Worm (Caenorhabditis elegans) whole organism, L4 larva: Measurements from ENCODE around the gene R01E6.5.

Experiments
- F10B5.3 ChIP-seq: sonication (generic microtip); optimal IDR thresholded peaks from 2 replicates; lab custom pipeline; 2016; ENCODE audit warnings: mild to moderate bottlenecking, missing genetic modification characterization, missing compliant biosample characterization
- F37D6.2 ChIP-seq: sonication (generic microtip); optimal IDR thresholded peaks from 2 replicates; lab custom pipeline; 2016; ENCODE audit warnings: mild to moderate bottlenecking, missing genetic modification characterization, missing compliant biosample characterization
- F44E2.7 ChIP-seq: fragments of 200-800 bp; sonication (Bioruptor generic); IDR thresholded peaks from 2 replicates; pipeline ENCODE4 v2.1.2; 2022; ENCODE audit warnings: missing genetic modification characterization, missing compliant biosample characterization
- F49E8.2 ChIP-seq: sonication (generic microtip); optimal IDR thresholded peaks from 2 replicates; lab custom pipeline; 2016; ENCODE audit warnings: missing compliant biosample characterization, mild to moderate bottlenecking, missing genetic modification characterization, borderline replicate concordance
- R02D3.7 ChIP-seq: fragments of 150-350 bp; sonication (generic microtip); optimal IDR thresholded peaks from 3 replicates; lab custom pipeline; 2014; ENCODE audit warnings: missing biosample characterization, missing genetic modification characterization
- Y75B8A.6 ChIP-seq: fragments of 200-800 bp; sonication (Bioruptor generic); IDR thresholded peaks from 2 replicates; pipeline ENCODE4 v1.3.6; 2022; ENCODE audit warnings: missing genetic modification reagents, missing genetic modification characterization, missing compliant biosample characterization
- ZK337.2 ChIP-seq: fragments of 200-800 bp; sonication (Bioruptor generic); IDR thresholded peaks from 2 replicates; pipeline ENCODE4 v1.3.6; 2022; ENCODE audit warnings: missing genetic modification reagents, missing genetic modification characterization, missing compliant biosample characterization
- aha-1 ChIP-seq: fragments of 150-350 bp; peaks from one replicate; lab custom pipeline; 2014; ENCODE audit warnings: missing biosample characterization, missing genetic modification characterization
- aly-2 ChIP-seq: sonication (generic microtip); optimal IDR thresholded peaks from 2 replicates; lab custom pipeline; 2018; ENCODE audit warnings: missing biosample characterization, missing genetic modification characterization
- ceh-20 ChIP-seq: fragments of 200-800 bp; sonication (Bioruptor generic); IDR thresholded peaks from 2 replicates; pipeline ENCODE4 v1.3.6; 2022; ENCODE audit warnings: missing genetic modification reagents, missing genetic modification characterization, missing compliant biosample characterization
- ceh-32 ChIP-seq: sonication (generic microtip); optimal IDR thresholded peaks from 2 replicates; lab custom pipeline; 2016; ENCODE audit warnings: mild to moderate bottlenecking, missing genetic modification characterization, missing compliant biosample characterization; ENCODE audit not compliant: poor library complexity
- cey-2 ChIP-seq: sonication (generic microtip); optimal IDR thresholded peaks from 3 replicates; lab custom pipeline; 2017; ENCODE audit warnings: missing genetic modification characterization, mild to moderate bottlenecking, missing compliant biosample characterization, antibody characterized with exemption, borderline replicate concordance; ENCODE audit not compliant: insufficient read depth
- daf-12 ChIP-seq: fragments of 150-350 bp; optimal IDR thresholded peaks from 2 replicates; lab custom pipeline; 2014; ENCODE audit warnings: missing biosample characterization, missing genetic modification reagents, missing genetic modification characterization
- daf-16 ChIP-seq, 3 experiments: sonication (generic microtip); optimal IDR thresholded peaks; 2 replicates each; lab custom pipeline; 2016 to 2017; ENCODE audit warnings: missing genetic modification characterization in 3 of 3, missing genetic modification reagents in 3 of 3, mild to moderate bottlenecking in 2 of 3, missing compliant biosample characterization in 2 of 3, missing biosample characterization in 1 of 3, moderate library complexity in 1 of 3
- dve-1 ChIP-seq: sonication (generic microtip); optimal IDR thresholded peaks from 2 replicates; lab custom pipeline; 2017; ENCODE audit warnings: antibody characterized with exemption, mild to moderate bottlenecking, missing genetic modification characterization, missing compliant biosample characterization; ENCODE audit not compliant: insufficient read depth
- fos-1 ChIP-seq: fragments of 150-350 bp; optimal IDR thresholded peaks from 2 replicates; lab custom pipeline; 2014; ENCODE audit warnings: missing biosample characterization, missing genetic modification characterization
- gei-8 ChIP-seq: fragments of 200-800 bp; sonication (Bioruptor generic); optimal IDR thresholded peaks from 2 replicates; lab custom pipeline; 2018; ENCODE audit warnings: mild to moderate bottlenecking, missing genetic modification characterization, missing compliant biosample characterization
- hif-1 ChIP-seq, 2 experiments: sonication (generic microtip); optimal IDR thresholded peaks; 2 replicates each; lab custom pipeline; 2016 to 2017; ENCODE audit warnings: missing compliant biosample characterization in 2 of 2, missing genetic modification characterization in 2 of 2, missing genetic modification reagents in 2 of 2, missing genotype in 2 of 2, mild to moderate bottlenecking in 1 of 2
- hlh-30 ChIP-seq: sonication (generic microtip); optimal IDR thresholded peaks from 2 replicates; lab custom pipeline; 2017; ENCODE audit warnings: antibody characterized with exemption, mild to moderate bottlenecking, missing genetic modification characterization, missing compliant biosample characterization; ENCODE audit not compliant: insufficient read depth
- lin-1 ChIP-seq: fragments of 200-800 bp; sonication (Bioruptor generic); IDR thresholded peaks from 2 replicates; pipeline ENCODE4 v1.3.6; 2022; ENCODE audit warnings: missing genetic modification reagents, missing genetic modification characterization, missing compliant biosample characterization
- lin-13 ChIP-seq: fragments of 150-350 bp; optimal IDR thresholded peaks from 2 replicates; lab custom pipeline; 2014; ENCODE audit warnings: missing biosample characterization, missing genetic modification reagents, missing genetic modification characterization
- lin-29 ChIP-seq: fragments of 200-800 bp; sonication (Bioruptor generic); IDR thresholded peaks from 2 replicates; pipeline ENCODE4 v1.3.6; 2022; ENCODE audit warnings: missing genetic modification reagents, missing genetic modification characterization, missing compliant biosample characterization
- lin-38 ChIP-seq: fragments of 200-800 bp; sonication (Bioruptor generic); IDR thresholded peaks from 2 replicates; pipeline ENCODE4 v1.3.6; 2022; ENCODE audit warnings: missing genetic modification reagents, missing genetic modification characterization, missing compliant biosample characterization
- lir-3 ChIP-seq: sonication (generic microtip); optimal IDR thresholded peaks from 2 replicates; lab custom pipeline; 2016; ENCODE audit warnings: mild to moderate bottlenecking, missing genetic modification characterization, missing compliant biosample characterization
- lsy-2 ChIP-seq, 2 experiments: fragments of 150-350 bp in 1 of 2; sonication (generic microtip) in 1 of 2; optimal IDR thresholded peaks; 2 replicates each; lab custom pipeline; 2014 to 2017; ENCODE audit warnings: missing biosample characterization in 2 of 2, missing genetic modification characterization in 2 of 2
- madf-9 ChIP-seq: fragments of 200-800 bp; sonication (Bioruptor generic); conservative IDR thresholded peaks from 2 replicates; pipeline ENCODE4 v1.3.6; 2022; ENCODE audit warnings: missing genetic modification reagents, missing genetic modification characterization, missing compliant biosample characterization
- mdt-29 ChIP-seq: fragments of 200-800 bp; sonication (Bioruptor generic); IDR thresholded peaks from 2 replicates; pipeline ENCODE4 v1.3.6; 2022; ENCODE audit warnings: missing genetic modification reagents, missing genetic modification characterization, missing compliant biosample characterization
- mes-2 ChIP-seq: sonication (generic microtip); optimal IDR thresholded peaks from 2 replicates; lab custom pipeline; 2016; ENCODE audit warnings: missing genotype, mild to moderate bottlenecking, missing genetic modification characterization, missing compliant biosample characterization; ENCODE audit not compliant: poor library complexity, severe bottlenecking
- nhr-10 ChIP-seq: fragments of 150-350 bp; optimal IDR thresholded peaks from 2 replicates; lab custom pipeline; 2014; ENCODE audit warnings: missing biosample characterization, missing genetic modification characterization
- nhr-41 ChIP-seq: fragments of 200-800 bp; sonication (Bioruptor generic); IDR thresholded peaks from 2 replicates; pipeline ENCODE4 v1.3.6; 2022; ENCODE audit warnings: missing genetic modification reagents, missing genetic modification characterization, missing compliant biosample characterization
- nhr-48 ChIP-seq: sonication (generic microtip); optimal IDR thresholded peaks from 2 replicates; lab custom pipeline; 2016; ENCODE audit warnings: mild to moderate bottlenecking, missing genetic modification characterization, missing compliant biosample characterization
- nhr-76 ChIP-seq: fragments of 150-350 bp; optimal IDR thresholded peaks from 2 replicates; lab custom pipeline; 2014; ENCODE audit warnings: missing biosample characterization, missing genetic modification characterization
- nhr-77 ChIP-seq: fragments of 150-350 bp; optimal IDR thresholded peaks from 2 replicates; lab custom pipeline; 2014; ENCODE audit warnings: missing biosample characterization, missing genetic modification characterization
- php-3 ChIP-seq: fragments of 200-800 bp; sonication (Bioruptor generic); IDR thresholded peaks from 2 replicates; pipeline ENCODE4 v1.3.6; 2022; ENCODE audit warnings: missing genetic modification reagents, missing genetic modification characterization, missing compliant biosample characterization
- rbr-2 ChIP-seq: sonication (generic microtip); optimal IDR thresholded peaks from 2 replicates; lab custom pipeline; 2016; ENCODE audit warnings: missing genotype, missing genetic modification characterization, missing compliant biosample characterization
- sdz-12 ChIP-seq: fragments of 200-800 bp; sonication (Bioruptor generic); optimal IDR thresholded peaks from 2 replicates; lab custom pipeline; 2018; ENCODE audit warnings: mild to moderate bottlenecking, missing genetic modification characterization, missing compliant biosample characterization
- skn-1 ChIP-seq: fragments of 150-350 bp; optimal IDR thresholded peaks from 2 replicates; lab custom pipeline; 2014; ENCODE audit warnings: missing biosample characterization, missing genetic modification characterization
- snpc-1.2 ChIP-seq: fragments of 200-800 bp; sonication (Bioruptor generic); IDR thresholded peaks from 2 replicates; pipeline ENCODE4 v1.3.6; 2022; ENCODE audit warnings: missing genetic modification reagents, missing genetic modification characterization, missing compliant biosample characterization
- snpc-4 ChIP-seq: fragments of 150-350 bp; optimal IDR thresholded peaks from 2 replicates; lab custom pipeline; 2014; ENCODE audit warnings: missing biosample characterization, missing genetic modification characterization
- spr-3 ChIP-seq: fragments of 200-800 bp; sonication (Bioruptor generic); optimal IDR thresholded peaks from 2 replicates; lab custom pipeline; 2018; ENCODE audit warnings: mild to moderate bottlenecking, missing genetic modification characterization, missing compliant biosample characterization
- tag-97 ChIP-seq: fragments of 200-800 bp; sonication (Bioruptor generic); IDR thresholded peaks from 2 replicates; pipeline ENCODE4 v1.3.6; 2022; ENCODE audit warnings: missing genetic modification characterization, missing compliant biosample characterization
- tra-1 ChIP-seq: fragments of 200-800 bp; sonication (Bioruptor generic); IDR thresholded peaks from 2 replicates; pipeline ENCODE4 v1.3.6; 2022; ENCODE audit warnings: missing genetic modification reagents, missing genetic modification characterization, missing compliant biosample characterization
- unc-130 ChIP-seq: sonication (generic microtip); optimal IDR thresholded peaks from 2 replicates; lab custom pipeline; 2016; ENCODE audit warnings: missing genetic modification reagents, missing genetic modification characterization, missing compliant biosample characterization
- vab-7 ChIP-seq: fragments of 200-800 bp; sonication (Bioruptor generic); IDR thresholded peaks from 2 replicates; pipeline ENCODE4 v1.3.6; 2022; ENCODE audit warnings: missing genetic modification reagents, missing genetic modification characterization, missing compliant biosample characterization
- zip-11 ChIP-seq: fragments of 200-800 bp; sonication (Bioruptor generic); IDR thresholded peaks from 2 replicates; pipeline ENCODE4 v1.3.6; 2022; ENCODE audit warnings: missing genetic modification characterization, missing compliant biosample characterization

Gene R01E6.5

DNA sequence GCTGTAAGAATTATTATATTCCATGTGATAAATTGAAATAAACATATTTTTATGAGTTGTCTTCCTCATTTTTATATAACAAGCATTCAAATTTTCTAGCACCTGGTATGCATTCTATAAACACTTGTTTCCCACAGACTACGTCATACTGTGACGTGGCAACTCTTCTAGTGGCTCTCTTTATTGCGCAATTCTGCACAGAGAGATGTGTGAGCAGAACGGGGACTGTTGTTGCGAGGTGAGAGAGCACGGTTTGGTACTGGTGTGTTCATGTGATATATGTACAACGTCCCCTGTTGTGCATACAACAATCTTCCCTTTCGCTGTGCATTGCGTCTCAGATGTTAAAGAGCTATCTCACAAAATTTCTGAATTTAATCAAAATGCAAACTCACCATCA lies 11.8 kb upstream of the R01E6.5 start:
- no peak for TF ChIP-seq fos-1 (tag; lab: Kevin White, UChicago)
- no peak for TF ChIP-seq dve-1
- no peak for TF ChIP-seq spr-3
- TF ChIP-seq snpc-4 (tag; lab: Kevin White, UChicago): no peak
- TF ChIP-seq aha-1 (tag; lab: Kevin White, UChicago): peak; percentile 67
- no peak for TF ChIP-seq mdt-29 (GFP tag; lab: Robert Waterston, UW)
- no peak for TF ChIP-seq php-3
- no peak for TF ChIP-seq cey-2 (tag; lab: Kevin White, UChicago)

DNA sequence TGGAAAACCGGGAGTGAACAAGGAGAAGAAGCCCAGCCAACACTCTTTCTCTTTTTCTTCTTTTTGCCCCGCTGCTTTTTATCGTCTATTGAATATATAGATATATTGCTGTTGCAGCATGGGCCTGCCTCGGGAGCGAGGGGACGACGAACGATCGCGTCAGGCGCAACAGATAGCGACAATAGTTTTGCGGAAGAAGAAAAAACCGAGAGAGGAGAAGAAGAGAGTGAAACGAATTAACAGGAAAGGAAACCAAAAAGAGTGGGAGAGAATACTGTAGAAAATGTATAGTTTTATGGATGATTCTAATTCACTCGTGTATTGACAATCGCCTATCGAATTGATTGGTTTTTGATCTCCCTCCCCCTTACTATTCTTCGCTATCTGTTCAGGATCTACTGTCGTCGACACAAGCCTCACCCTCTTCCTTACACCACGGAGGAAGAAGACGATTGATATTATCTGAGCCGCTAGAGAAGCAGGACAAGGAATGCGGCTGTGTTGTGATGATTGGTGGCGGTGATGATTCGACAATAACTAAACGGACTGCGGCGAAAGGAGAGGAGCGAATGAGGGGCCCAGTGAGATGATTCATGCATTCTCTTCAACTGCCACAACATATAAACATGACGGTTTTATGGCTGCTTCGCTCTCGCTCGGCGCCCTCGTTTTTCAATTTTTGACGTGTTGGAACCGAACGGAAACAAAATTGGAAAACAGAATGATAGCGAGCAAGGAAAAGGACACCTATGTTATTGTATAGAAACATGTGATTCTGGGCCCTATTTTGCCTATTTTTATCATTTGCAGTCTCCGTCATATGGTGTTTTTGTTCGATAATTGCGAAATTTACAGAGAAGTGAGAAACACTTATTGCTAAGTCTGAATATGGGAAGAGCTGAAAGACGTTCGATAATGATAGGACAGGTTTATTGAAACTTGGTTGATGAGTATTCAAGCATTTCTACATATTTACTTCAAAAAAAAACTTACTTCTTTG lies 10.3 kb upstream of the R01E6.5 start:
- TF ChIP-seq fos-1 (tag; lab: Kevin White, UChicago) (no peak), vab-7 (no peak), nhr-76 (tag; lab: Kevin White, UChicago) (no peak), aha-1 (tag; lab: Kevin White, UChicago) (peak; percentile 56), hlh-30 (peak; percentile 58), nhr-77 (tag; lab: Kevin White, UChicago) (peak; percentile 6), lin-29 (GFP tag; lab: Robert Waterston, UW) (no peak), sdz-12 (GFP tag; lab: Kevin White, UChicago) (no peak), nhr-41 (no peak), rbr-2 (no peak), madf-9 (no peak), daf-12 (tag; lab: Kevin White, UChicago) (no peak), php-3 (no peak), F37D6.2 (tag; lab: Kevin White, UChicago) (no peak), dve-1 (peak; percentile 44), R02D3.7 (no peak), Y75B8A.6 (GFP tag; lab: Robert Waterston, UW) (no peak), mes-2 (tag; lab: Kevin White, UChicago) (no peak), unc-130 (no peak), F44E2.7 (no peak), lin-38 (no peak), lsy-2 (tag; optimal IDR thresholded peaks at IDR 0.05; lab: Kevin White, UChicago) (peak in 1 of 2 experiments; percentile 4), F49E8.2 (tag; lab: Kevin White, UChicago) (no peak), skn-1 (no peak), zip-11 (GFP tag; lab: Robert Waterston, UW) (no peak), lin-1 (GFP tag; lab: Robert Waterston, UW) (no peak), daf-16 (GFP tag; optimal IDR thresholded peaks at IDR 0.05; lab: Kevin White, UChicago) (no peak), daf-16 (tag; optimal IDR thresholded peaks at IDR 0.05; lab: Kevin White, UChicago) (peak; percentile 18), nhr-48 (tag; lab: Kevin White, UChicago) (no peak), ceh-20 (GFP tag; lab: Robert Waterston, UW) (no peak), ceh-32 (tag; lab: Kevin White, UChicago) (no peak), lir-3 (no peak), nhr-10 (tag; lab: Kevin White, UChicago) (no peak), snpc-1.2 (GFP tag; lab: Robert Waterston, UW) (no peak), hif-1 (tag; optimal IDR thresholded peaks at IDR 0.05; lab: Kevin White, UChicago) (no peak), ZK337.2 (no peak), gei-8 (GFP tag; lab: Kevin White, UChicago) (no peak), snpc-4 (tag; lab: Kevin White, UChicago) (no peak), aly-2 (tag; lab: Kevin White, UChicago) (no peak), lin-13 (no peak), tra-1 (0 out of 2 replicates have a peak, but pooled peaks have one; percentile 6), tag-97 (no peak), F10B5.3 (tag; lab: Kevin White, UChicago) (no peak)
